Fruit fly (Drosophila melanogaster) whole organism, prepupa: ENCODE measurements around the gene CG9674.

ENCODE experiments used
- CG10631 ChIP-seq: fragments of 200-800 bp; sonication (Bioruptor generic); optimal IDR thresholded peaks from 2 replicates; lab custom pipeline; 2016; ENCODE audit warnings: missing biosample characterization, missing genetic modification characterization
- CG11762 ChIP-seq: fragments of 200-800 bp; sonication (Bioruptor generic); optimal IDR thresholded peaks from 3 replicates; lab custom pipeline; 2016; ENCODE audit warnings: missing biosample characterization, missing genetic modification characterization; ENCODE audit not compliant: insufficient read depth
- CG16779 ChIP-seq: fragments of 200-800 bp; sonication (Bioruptor generic); optimal IDR thresholded peaks from 3 replicates; lab custom pipeline; 2017; ENCODE audit warnings: missing biosample characterization, mild to moderate bottlenecking, missing genetic modification characterization
- CG4318 ChIP-seq: fragments of 200-800 bp; sonication (Bioruptor generic); optimal IDR thresholded peaks from 3 replicates; lab custom pipeline; 2017; ENCODE audit warnings: missing biosample characterization, mild to moderate bottlenecking, missing genetic modification characterization
- CG8319 ChIP-seq: fragments of 200-800 bp; sonication (Bioruptor generic); optimal IDR thresholded peaks from 3 replicates; lab custom pipeline; 2016; ENCODE audit warnings: missing biosample characterization, missing genetic modification characterization
- Eip78C ChIP-seq: fragments of 200-800 bp; sonication (Bioruptor generic); peaks from one replicate; lab custom pipeline; 2016; ENCODE audit warnings: missing biosample characterization, missing genetic modification characterization
- Gug ChIP-seq: fragments of 200-800 bp; sonication (Bioruptor generic); IDR thresholded peaks from 2 replicates; pipeline ENCODE4 v1.3.6; 2022; ENCODE audit warnings: missing biosample characterization, missing genetic modification characterization
- Sox102F ChIP-seq: fragments of 200-800 bp; sonication (Bioruptor generic); optimal IDR thresholded peaks from 2 replicates; lab custom pipeline; 2016; ENCODE audit warnings: missing biosample characterization, mild to moderate bottlenecking, missing genetic modification characterization
- acj6 ChIP-seq: fragments of 200-800 bp; sonication (Bioruptor generic); optimal IDR thresholded peaks from 3 replicates; lab custom pipeline; 2016; ENCODE audit warnings: missing biosample characterization, missing genetic modification characterization
- fd59A ChIP-seq: fragments of 200-800 bp; sonication (Bioruptor generic); optimal IDR thresholded peaks from 2 replicates; lab custom pipeline; 2017; ENCODE audit warnings: missing biosample characterization, mild to moderate bottlenecking, missing genetic modification characterization, missing genetic modification reagents
- fd85E ChIP-seq: fragments of 200-800 bp; sonication (Bioruptor generic); optimal IDR thresholded peaks from 3 replicates; lab custom pipeline; 2016; ENCODE audit warnings: missing biosample characterization, missing genetic modification characterization

dm6 chr3L:16768001-16768652 is 39.4 kb downstream of the CG9674 start:
- TF ChIP-seq Gug (GFP tag; lab: Robert Waterston, UW) (no peak), fd85E (no peak), Sox102F (GFP tag; lab: Kevin White, UChicago) (no peak), CG8319 (GFP tag; lab: Kevin White, UChicago) (no peak), acj6 (GFP tag; lab: Kevin White, UChicago) (peak; percentile 11), CG11762 (no peak), fd59A (no peak), Eip78C (GFP tag; lab: Kevin White, UChicago) (peak; percentile 68), CG16779 (tag; lab: Kevin White, UChicago) (no peak), CG10631 (peak; percentile 18), CG4318 (GFP tag; lab: Kevin White, UChicago) (no peak)
